Fruit fly (Drosophila melanogaster) ovary, adult (tissue): ENCODE results near the gene Prp16.

Source experiments
- CG17801 ChIP-seq: fragments of 200-800 bp; optimal IDR thresholded peaks from 2 replicates; lab custom pipeline; 2019; ENCODE audit warnings: missing biosample characterization, mild to moderate bottlenecking, missing genetic modification characterization, moderate library complexity; ENCODE audit not compliant: partially characterized antibody

Gene Prp16

DNA sequence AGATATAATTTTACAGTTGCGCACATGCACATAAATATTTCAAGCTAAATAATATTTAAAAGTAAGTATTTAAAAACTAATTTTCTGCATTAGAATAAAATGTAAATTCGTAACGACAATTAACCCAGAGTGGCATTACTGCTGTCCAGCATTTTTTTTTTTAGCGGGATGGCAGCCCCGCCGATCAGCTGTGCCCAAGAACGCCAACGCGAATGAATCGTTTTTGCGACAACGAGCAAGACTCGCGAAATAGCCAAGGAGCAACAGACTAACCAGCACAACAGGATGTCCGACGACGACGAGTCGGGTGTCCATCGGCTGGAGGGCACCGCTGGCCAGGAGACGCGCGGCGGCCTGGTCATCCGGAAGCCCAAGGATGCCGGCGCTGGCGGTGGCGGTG, at the start of gene Prp16:
TSS of gene Prp16 (plus strand) at position 185 of the 400 bp plus-strand sequence.
- TF ChIP-seq CG17801 (GFP tag; lab: Kevin White, UChicago): no peak

- no peak for TF ChIP-seq CG17801 (GFP tag; lab: Kevin White, UChicago)
Measured at dm6 chrX:14151906-14152305, 49.3 kb upstream of the Prp16 start, which contains the start of gene CG12479. CG12479 (minus strand) TSS chrX:14152006.

DNA sequence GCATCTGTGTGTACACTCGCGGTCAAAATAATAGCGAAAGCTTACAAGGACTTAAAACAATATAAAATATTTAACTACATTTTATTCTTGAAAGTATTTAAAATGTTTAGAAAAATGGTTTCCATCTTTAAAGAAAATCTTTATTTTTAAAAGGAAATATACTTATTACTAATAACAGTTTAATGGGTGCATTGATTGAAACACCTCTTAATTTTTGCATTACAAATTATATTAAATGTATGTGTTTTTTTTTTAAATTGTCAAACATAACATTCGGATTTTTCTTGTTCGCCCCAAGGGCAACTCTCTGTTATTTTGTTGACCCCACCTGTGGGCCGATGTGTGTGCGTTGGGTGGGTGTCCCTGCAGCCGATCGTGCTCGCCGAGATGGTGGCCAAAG, 47.5 kb upstream of the Prp16 start:
- TF ChIP-seq CG17801 (GFP tag; lab: Kevin White, UChicago): no peak

- TF ChIP-seq CG17801 (GFP tag; lab: Kevin White, UChicago): no peak
Measured at dm6 chrX:14169068-14169642, 32.0 kb upstream of the Prp16 start, which contains the start of gene CG12480. CG12480 (plus strand) TSS chrX:14169592.

- TF ChIP-seq CG17801 (GFP tag; lab: Kevin White, UChicago): no peak
Measured at dm6 chrX:14172524-14172923, 28.6 kb upstream of the Prp16 start, which contains the start of gene betaNACtes1. betaNACtes1 (minus strand) TSS chrX:14172624.

dm6 chrX:14173654-14174053, 27.5 kb upstream of the Prp16 start:
- no peak for TF ChIP-seq CG17801 (GFP tag; lab: Kevin White, UChicago)

- TF ChIP-seq CG17801 (GFP tag; lab: Kevin White, UChicago): no peak
Measured at dm6 chrX:14174456-14174855, 26.7 kb upstream of the Prp16 start, which contains the start of gene CG1368. CG1368 (plus strand) TSS chrX:14174756.

DNA sequence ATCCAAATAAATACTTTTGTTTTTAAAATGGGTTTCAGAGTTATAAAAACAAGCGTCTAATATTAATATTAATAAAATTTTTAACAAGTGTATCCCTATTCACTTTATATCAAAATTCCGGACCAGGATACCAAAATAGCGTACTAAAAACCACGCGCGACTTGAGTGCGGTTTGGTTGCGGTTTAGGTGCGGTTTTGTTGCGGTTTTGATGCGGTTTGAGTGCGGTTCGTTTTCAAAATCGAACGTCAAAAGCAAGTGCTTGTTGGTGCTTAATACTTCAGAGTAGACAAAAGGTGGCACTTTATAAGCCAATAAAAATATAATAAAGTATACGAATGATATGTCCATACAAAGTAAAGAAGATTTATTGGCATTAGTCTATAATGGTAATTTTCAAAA, 25.5 kb upstream of the Prp16 start:
- TF ChIP-seq CG17801 (GFP tag; lab: Kevin White, UChicago): no peak

- no peak for TF ChIP-seq CG17801 (GFP tag; lab: Kevin White, UChicago)
Measured at dm6 chrX:14176623-14177022, 24.5 kb upstream of the Prp16 start, which contains the start of gene CG11581. CG11581 (plus strand) TSS chrX:14176923.

DNA sequence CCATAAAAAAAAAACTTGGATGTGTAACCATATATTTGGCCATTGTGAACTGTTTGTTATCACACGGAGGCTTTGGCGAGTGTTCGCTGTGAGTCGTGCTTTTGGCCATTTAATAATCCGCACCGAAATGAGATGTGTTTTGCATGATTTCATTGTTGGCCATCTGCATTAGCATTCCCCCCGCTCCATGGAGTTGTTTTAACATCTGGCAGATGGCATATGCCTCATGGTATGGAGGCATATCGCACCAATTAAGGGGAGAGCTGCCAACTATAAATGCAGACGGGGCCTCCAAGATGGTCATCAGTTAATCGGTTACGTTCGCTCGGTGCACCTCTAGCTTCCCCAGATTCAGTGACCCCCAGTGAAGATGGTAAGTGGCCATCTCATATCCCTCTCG, 20.4 kb upstream of the Prp16 start, which contains the start of gene CG11584:
TSS of gene CG11584 (plus strand) at position 301 of the 400 bp plus-strand sequence.
- no peak for TF ChIP-seq CG17801 (GFP tag; lab: Kevin White, UChicago)

dm6 chrX:14184062-14184611, 17.0 kb upstream of the Prp16 start, which contains the start of gene CG32603:
CG32603 (plus strand) TSS chrX:14184561.
- TF ChIP-seq CG17801 (GFP tag; lab: Kevin White, UChicago): no peak

dm6 chrX:14186953-14187352, 14.2 kb upstream of the Prp16 start, which contains the start of gene CG12481:
CG12481 (plus strand) TSS chrX:14187253.
- no peak for TF ChIP-seq CG17801 (GFP tag; lab: Kevin White, UChicago)

DNA sequence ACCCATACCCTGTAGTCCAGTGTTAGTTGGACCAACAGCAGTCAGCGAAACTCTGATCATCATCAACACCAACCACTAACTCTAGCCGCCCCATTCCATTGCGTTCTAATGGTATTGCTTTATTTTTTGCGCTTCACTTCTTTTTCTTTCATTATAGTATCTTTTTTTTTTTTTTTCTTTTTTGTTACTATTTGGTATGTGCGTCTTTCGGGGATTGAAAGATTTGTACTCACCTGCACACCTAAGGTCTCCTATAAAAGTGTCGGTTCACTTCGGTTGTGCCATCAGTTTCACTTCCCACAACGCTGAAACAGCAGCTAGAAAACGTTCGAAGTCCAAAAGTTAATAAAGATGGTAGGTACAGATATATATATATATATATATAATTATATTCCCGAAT, 11.9 kb upstream of the Prp16 start, which contains the start of gene CG11585:
TSS of gene CG11585 (plus strand) at position 301 of the 400 bp plus-strand sequence.
- no peak for TF ChIP-seq CG17801 (GFP tag; lab: Kevin White, UChicago)

- no peak for TF ChIP-seq CG17801 (GFP tag; lab: Kevin White, UChicago)
Measured at dm6 chrX:14191918-14192317, 9.2 kb upstream of the Prp16 start, which contains the start of gene CG13403. CG13403 (minus strand) TSS chrX:14192018.

- TF ChIP-seq CG17801 (GFP tag; lab: Kevin White, UChicago): no peak
Measured at dm6 chrX:14193013-14193412, 8.1 kb upstream of the Prp16 start, which contains the start of gene yl. yl (plus strand) TSS chrX:14193214.
